Worm (Caenorhabditis elegans): ENCODE measurements around the gene H11E01.3.

DNA sequence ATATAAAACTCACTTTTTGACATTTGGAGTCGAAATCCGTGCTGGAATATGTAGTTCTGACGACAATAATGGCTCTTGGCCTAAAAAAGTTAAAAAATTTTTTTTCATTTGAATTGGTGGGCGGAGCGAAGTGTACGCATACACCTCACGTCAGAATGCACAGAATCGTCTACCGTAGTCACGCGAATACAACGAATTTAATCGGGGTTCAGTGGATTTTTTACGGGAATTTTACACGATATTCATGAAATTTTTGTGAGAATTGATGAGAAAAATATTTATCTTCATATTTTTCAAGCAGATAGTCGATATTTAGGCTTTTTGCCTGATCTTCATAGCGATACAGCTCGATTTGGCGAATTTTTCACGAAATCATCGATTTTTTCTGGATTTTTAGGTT, 64.0 kb downstream of the H11E01.3 start, which contains the start of gene R09H3.3:
- no peak for TF ChIP-seq sea-2 (GFP tag; IDR thresholded peaks at IDR 0.05)
- no peak for TF ChIP-seq snpc-4 (GFP tag; optimal IDR thresholded peaks at IDR 0.05)
- TF ChIP-seq snpc-4 (tag; optimal IDR thresholded peaks at IDR 0.05) = no peak
- TF ChIP-seq Y56A3A.18 (GFP tag; IDR thresholded peaks at IDR 0.05) = no peak
- TF ChIP-seq Y53G8AR.9 (GFP tag; conservative IDR thresholded peaks at IDR 0.05) = no peak
- TF ChIP-seq unc-130 (GFP tag; optimal IDR thresholded peaks at IDR 0.05) = no peak
- no peak for TF ChIP-seq Y79H2A.3 (GFP tag; conservative IDR thresholded peaks at IDR 0.05)
- no peak for TF ChIP-seq die-1 (tag; optimal IDR thresholded peaks at IDR 0.05)

Data from whole organism, young adult.